Worm (Caenorhabditis elegans) whole organism, L2 larva: Measurements from ENCODE around the gene F47B8.3.
A peak's percentile ranks its signal among the peaks of the same experiment; 100 is the strongest.

ENCODE experiments used
- F13H6.1 ChIP-seq: sonication (generic microtip); optimal IDR thresholded peaks from 2 replicates; lab custom pipeline; 2016; ENCODE audit warnings: missing genetic modification characterization, missing compliant biosample characterization
- R02D3.7 ChIP-seq: fragments of 150-350 bp; optimal IDR thresholded peaks from 2 replicates; lab custom pipeline; 2014; ENCODE audit warnings: missing biosample characterization, missing genetic modification characterization
- alr-1 ChIP-seq: fragments of 150-350 bp; optimal IDR thresholded peaks from 2 replicates; lab custom pipeline; 2014; ENCODE audit warnings: missing biosample characterization, missing genetic modification characterization
- aly-2 ChIP-seq: fragments of 150-350 bp; optimal IDR thresholded peaks from 2 replicates; lab custom pipeline; 2014; ENCODE audit warnings: missing biosample characterization, missing genetic modification characterization
- ama-1 ChIP-seq: fragments of 150-350 bp; optimal IDR thresholded peaks from 2 replicates; lab custom pipeline; 2018; ENCODE audit warnings: inconsistent platforms
- dmd-4 ChIP-seq: sonication (generic microtip); optimal IDR thresholded peaks from 2 replicates; lab custom pipeline; 2017; ENCODE audit warnings: missing biosample characterization, missing genetic modification characterization
- elt-3 ChIP-seq: sonication (generic microtip); optimal IDR thresholded peaks from 2 replicates; lab custom pipeline; 2017; ENCODE audit warnings: missing biosample characterization, missing genetic modification characterization
- fos-1 ChIP-seq: fragments of 150-350 bp; optimal IDR thresholded peaks from 2 replicates; lab custom pipeline; 2014; ENCODE audit warnings: missing biosample characterization, missing genetic modification characterization
- nhr-21 ChIP-seq: fragments of 150-350 bp; optimal IDR thresholded peaks from 2 replicates; lab custom pipeline; 2014; ENCODE audit warnings: missing biosample characterization, missing genetic modification characterization
- nhr-25 ChIP-seq: fragments of 150-350 bp; sonication (generic microtip); optimal IDR thresholded peaks from 3 replicates; lab custom pipeline; 2014; ENCODE audit warnings: missing biosample characterization, missing genetic modification characterization
- snpc-4 ChIP-seq: fragments of 150-350 bp; optimal IDR thresholded peaks from 2 replicates; lab custom pipeline; 2014; ENCODE audit warnings: missing biosample characterization, missing genetic modification characterization
- unc-39 ChIP-seq: fragments of 150-350 bp; optimal IDR thresholded peaks from 2 replicates; lab custom pipeline; 2014; ENCODE audit warnings: missing biosample characterization, missing genetic modification characterization
- zag-1 ChIP-seq: fragments of 150-350 bp; optimal IDR thresholded peaks from 2 replicates; lab custom pipeline; 2014; ENCODE audit warnings: missing biosample characterization, missing genetic modification characterization
- ztf-11 ChIP-seq: sonication (generic microtip); optimal IDR thresholded peaks from 2 replicates; lab custom pipeline; 2017; ENCODE audit warnings: missing biosample characterization, missing genetic modification characterization

DNA sequence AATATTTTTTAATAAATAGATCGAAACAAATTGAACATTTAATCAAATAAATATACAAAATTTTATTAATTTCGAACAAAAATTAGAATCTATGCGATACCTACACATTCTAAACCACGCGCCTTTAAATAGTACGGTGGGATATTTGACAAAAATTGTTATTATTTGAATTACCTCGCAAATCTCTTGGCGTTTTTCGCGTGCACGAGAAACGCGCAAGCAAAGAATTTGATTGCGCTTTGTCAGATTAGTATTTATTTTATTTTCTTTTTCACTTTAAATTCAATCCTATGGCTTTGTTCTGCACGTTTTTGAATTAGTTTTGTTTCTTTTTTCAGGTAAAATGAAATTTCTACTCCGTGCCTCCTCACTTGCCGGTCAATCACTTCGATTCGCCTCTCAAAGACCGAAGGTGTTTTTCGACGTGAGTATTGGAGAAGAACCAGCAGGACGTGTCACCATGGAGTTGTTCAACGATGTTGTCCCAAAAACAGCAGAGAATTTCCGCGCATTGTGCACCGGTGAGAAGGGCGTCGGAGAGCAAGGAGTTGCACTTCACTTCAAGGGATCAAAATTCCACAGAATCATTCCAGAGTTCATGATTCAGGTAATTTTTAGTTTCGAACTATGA lies 33.0 kb upstream of the F47B8.3 start, which contains the start of gene cyn-1:
- TF ChIP-seq snpc-4 = peak; percentile 82
- no peak for TF ChIP-seq alr-1 (tag; lab: Kevin White, UChicago)
- TF ChIP-seq elt-3 = no peak
- no peak for TF ChIP-seq zag-1
- TF ChIP-seq ama-1 (lab: Kevin White, UChicago) = peak; percentile 78
- TF ChIP-seq fos-1 (tag; lab: Kevin White, UChicago) = peak; percentile 48
- TF ChIP-seq unc-39 = no peak
- TF ChIP-seq nhr-25 (tag; lab: Kevin White, UChicago) = peak; percentile 87
- TF ChIP-seq F13H6.1 (tag; lab: Kevin White, UChicago) = peak; percentile 80
- peak; percentile 49 for TF ChIP-seq R02D3.7 (tag; lab: Kevin White, UChicago)
- no peak for TF ChIP-seq ztf-11
- no peak for TF ChIP-seq dmd-4 (tag; lab: Kevin White, UChicago)
- no peak for TF ChIP-seq aly-2
- peak; percentile 73 for TF ChIP-seq nhr-21
